Worm (Caenorhabditis elegans) whole organism, young adult: ENCODE data around the gene act-5.
A peak's percentile ranks its signal among the peaks of the same experiment; 100 is the strongest.

Experiments
- B0035.1 ChIP-seq: sonication (generic microtip); optimal IDR thresholded peaks from 2 replicates; lab custom pipeline; 2016; ENCODE audit warnings: missing genetic modification characterization, mild to moderate bottlenecking, missing compliant biosample characterization, missing genotype, missing genetic modification reagents
- C06A6.2 ChIP-seq: fragments of 200-800 bp; sonication (Bioruptor generic); conservative IDR thresholded peaks from 2 replicates; pipeline ENCODE4 v1.3.6; 2022; ENCODE audit warnings: missing genetic modification characterization, missing compliant biosample characterization
- F10E7.11 ChIP-seq: sonication (generic microtip); optimal IDR thresholded peaks from 2 replicates; lab custom pipeline; 2017; ENCODE audit warnings: mild to moderate bottlenecking, missing genetic modification characterization, moderate library complexity, missing compliant biosample characterization
- F33H1.4 ChIP-seq: fragments of 200-800 bp; sonication (Bioruptor generic); IDR thresholded peaks from 2 replicates; pipeline ENCODE4 v1.3.6; 2022; ENCODE audit warnings: missing genetic modification reagents, missing genetic modification characterization, missing compliant biosample characterization
- F39B2.1 ChIP-seq: fragments of 200-800 bp; sonication (Bioruptor generic); IDR thresholded peaks from 2 replicates; pipeline ENCODE4 v1.3.6; 2022; ENCODE audit warnings: missing genetic modification reagents, missing genetic modification characterization, missing compliant biosample characterization
- F52B5.7 ChIP-seq: sonication (generic microtip); optimal IDR thresholded peaks from 2 replicates; lab custom pipeline; 2016; ENCODE audit warnings: mild to moderate bottlenecking, missing genetic modification characterization, missing compliant biosample characterization
- F55B11.4 ChIP-seq: sonication (generic microtip); optimal IDR thresholded peaks from 2 replicates; lab custom pipeline; 2016; ENCODE audit warnings: missing compliant biosample characterization, missing genetic modification characterization, borderline replicate concordance; ENCODE audit not compliant: insufficient read depth
- F57A8.1 ChIP-seq: fragments of 200-800 bp; sonication (Bioruptor generic); optimal IDR thresholded peaks from 2 replicates; lab custom pipeline; 2018; ENCODE audit warnings: mild to moderate bottlenecking, missing genetic modification characterization, moderate library complexity, missing compliant biosample characterization
- K11D2.4 ChIP-seq: fragments of 200-800 bp; sonication (Bioruptor generic); IDR thresholded peaks from 2 replicates; pipeline ENCODE4 v1.3.6; 2022; ENCODE audit warnings: missing genetic modification reagents, missing genetic modification characterization, missing compliant biosample characterization
- Y56A3A.18 ChIP-seq: fragments of 200-800 bp; sonication (Bioruptor generic); IDR thresholded peaks from 2 replicates; pipeline ENCODE4 v1.3.6; 2022; ENCODE audit warnings: missing genetic modification reagents, missing genetic modification characterization, missing compliant biosample characterization
- Y67H2A.10 ChIP-seq: fragments of 200-800 bp; sonication (Bioruptor generic); conservative IDR thresholded peaks from 2 replicates; pipeline ENCODE4 v1.3.6; 2022; ENCODE audit warnings: missing genetic modification reagents, missing genetic modification characterization, missing compliant biosample characterization
- ZK185.1 ChIP-seq: sonication (generic microtip); optimal IDR thresholded peaks from 2 replicates; lab custom pipeline; 2016; ENCODE audit warnings: mild to moderate bottlenecking, missing genetic modification characterization, missing compliant biosample characterization; ENCODE audit not compliant: poor library complexity, severe bottlenecking
- aptf-3 ChIP-seq: fragments of 200-800 bp; sonication (Bioruptor generic); IDR thresholded peaks from 2 replicates; pipeline ENCODE4 v1.3.6; 2022; ENCODE audit warnings: missing genetic modification characterization, missing compliant biosample characterization
- atf-7 ChIP-seq: sonication (generic microtip); optimal IDR thresholded peaks from 2 replicates; lab custom pipeline; 2017; ENCODE audit warnings: mild to moderate bottlenecking, missing genetic modification characterization, missing compliant biosample characterization
- athp-1 ChIP-seq: sonication (generic microtip); optimal IDR thresholded peaks from 2 replicates; lab custom pipeline; 2017; ENCODE audit warnings: mild to moderate bottlenecking, missing genetic modification characterization, missing compliant biosample characterization
- cebp-2 ChIP-seq: fragments of 200-800 bp; sonication (Bioruptor generic); IDR thresholded peaks from 2 replicates; pipeline ENCODE4 v1.3.6; 2022; ENCODE audit warnings: missing genetic modification characterization, missing compliant biosample characterization
- ceh-100 ChIP-seq: fragments of 200-800 bp; sonication (Bioruptor generic); IDR thresholded peaks from 2 replicates; pipeline ENCODE4 v1.3.6; 2022; ENCODE audit warnings: missing genetic modification reagents, missing genetic modification characterization, missing compliant biosample characterization
- dox-1 ChIP-seq: fragments of 200-800 bp; sonication (Bioruptor generic); IDR thresholded peaks from 2 replicates; pipeline ENCODE4 v1.3.6; 2022; ENCODE audit warnings: missing genetic modification reagents, missing genetic modification characterization, missing compliant biosample characterization
- dpl-1 ChIP-seq: fragments of 150-350 bp; optimal IDR thresholded peaks from 2 replicates; lab custom pipeline; 2014; ENCODE audit warnings: missing biosample characterization, missing genetic modification reagents, missing genetic modification characterization
- egrh-3 ChIP-seq: fragments of 200-800 bp; sonication (Bioruptor generic); IDR thresholded peaks from 2 replicates; pipeline ENCODE4 v1.3.6; 2022; ENCODE audit warnings: missing genetic modification reagents, missing genetic modification characterization, missing compliant biosample characterization
- fkh-3 ChIP-seq: sonication (generic microtip); optimal IDR thresholded peaks from 2 replicates; lab custom pipeline; 2016; ENCODE audit warnings: mild to moderate bottlenecking, missing genetic modification characterization, missing compliant biosample characterization
- hlh-26 ChIP-seq: fragments of 200-800 bp; sonication (Bioruptor generic); conservative IDR thresholded peaks from 2 replicates; pipeline ENCODE4 v1.3.6; 2022; ENCODE audit warnings: missing genetic modification reagents, missing genetic modification characterization, missing compliant biosample characterization
- hmg-1.2 ChIP-seq: fragments of 200-800 bp; sonication (Bioruptor generic); IDR thresholded peaks from 2 replicates; pipeline ENCODE4 v1.3.6; 2022; ENCODE audit warnings: missing genetic modification reagents, missing genetic modification characterization, missing compliant biosample characterization
- hmg-20 ChIP-seq: fragments of 200-800 bp; sonication (Bioruptor generic); IDR thresholded peaks from 2 replicates; pipeline ENCODE4 v1.3.6; 2022; ENCODE audit warnings: missing genetic modification reagents, missing genetic modification characterization, missing compliant biosample characterization
- hsf-1 ChIP-seq: fragments of 200-800 bp; sonication (Bioruptor generic); IDR thresholded peaks from 2 replicates; pipeline ENCODE4 v1.3.6; 2022; ENCODE audit warnings: missing genetic modification reagents, missing genetic modification characterization, missing compliant biosample characterization
- lag-1 ChIP-seq: fragments of 200-800 bp; sonication (Bioruptor generic); IDR thresholded peaks from 2 replicates; pipeline ENCODE4 v1.3.6; 2022; ENCODE audit warnings: missing genetic modification reagents, missing genetic modification characterization, missing compliant biosample characterization
- let-526 ChIP-seq: fragments of 200-800 bp; sonication (Bioruptor generic); IDR thresholded peaks from 2 replicates; pipeline ENCODE4 v1.3.6; 2022; ENCODE audit warnings: missing genetic modification reagents, missing genetic modification characterization, missing compliant biosample characterization
- let-607 ChIP-seq, 2 experiments: fragments of 200-800 bp in 1 of 2; sonication (Bioruptor generic) in 1 of 2; sonication (generic microtip) in 1 of 2; optimal IDR thresholded peaks; 2 replicates each; lab custom pipeline; 2016 to 2018; ENCODE audit warnings: mild to moderate bottlenecking in 2 of 2, missing compliant biosample characterization in 2 of 2, missing genetic modification characterization in 2 of 2, moderate library complexity in 2 of 2, missing genotype in 1 of 2
- lsy-27 ChIP-seq: sonication (generic microtip); optimal IDR thresholded peaks from 2 replicates; lab custom pipeline; 2017; ENCODE audit warnings: missing genetic modification characterization, mild to moderate bottlenecking, missing compliant biosample characterization, antibody characterized with exemption, missing genotype, borderline replicate concordance; ENCODE audit not compliant: insufficient read depth
- madf-3 ChIP-seq: fragments of 200-800 bp; sonication (Bioruptor generic); IDR thresholded peaks from 2 replicates; pipeline ENCODE4 v1.3.6; 2022; ENCODE audit warnings: missing genetic modification reagents, missing genetic modification characterization, missing compliant biosample characterization
- madf-8 ChIP-seq: fragments of 200-800 bp; sonication (Bioruptor generic); conservative IDR thresholded peaks from 2 replicates; pipeline ENCODE4 v1.3.6; 2022; ENCODE audit warnings: missing genetic modification reagents, missing genetic modification characterization, missing compliant biosample characterization
- mxl-1 ChIP-seq: sonication (generic microtip); optimal IDR thresholded peaks from 2 replicates; lab custom pipeline; 2016; ENCODE audit warnings: missing genetic modification characterization, missing compliant biosample characterization
- nfya-2 ChIP-seq: fragments of 200-800 bp; sonication (Bioruptor generic); IDR thresholded peaks from 2 replicates; pipeline ENCODE4 v1.3.6; 2022; ENCODE audit warnings: missing genetic modification reagents, missing genetic modification characterization, missing compliant biosample characterization
- nfyb-1 ChIP-seq: fragments of 200-800 bp; sonication (Bioruptor generic); IDR thresholded peaks from 2 replicates; pipeline ENCODE4 v1.3.6; 2022; ENCODE audit warnings: missing genetic modification reagents, missing genetic modification characterization, missing compliant biosample characterization
- nhr-179 ChIP-seq: sonication (generic microtip); optimal IDR thresholded peaks from 2 replicates; lab custom pipeline; 2016; ENCODE audit warnings: mild to moderate bottlenecking, missing genetic modification characterization, missing compliant biosample characterization
- nhr-27 ChIP-seq: fragments of 200-800 bp; sonication (Bioruptor generic); optimal IDR thresholded peaks from 2 replicates; lab custom pipeline; 2018; ENCODE audit warnings: mild to moderate bottlenecking, missing genetic modification characterization, moderate library complexity, missing compliant biosample characterization
- nhr-90 ChIP-seq: sonication (generic microtip); optimal IDR thresholded peaks from 2 replicates; lab custom pipeline; 2016; ENCODE audit warnings: missing genotype, mild to moderate bottlenecking, missing genetic modification characterization, missing compliant biosample characterization
- pbrm-1 ChIP-seq: fragments of 200-800 bp; sonication (Bioruptor generic); IDR thresholded peaks from 2 replicates; pipeline ENCODE4 v1.3.6; 2022; ENCODE audit warnings: missing genetic modification reagents, missing genetic modification characterization, missing compliant biosample characterization
- pha-4 ChIP-seq: fragments of 150-350 bp; sonication (generic microtip); optimal IDR thresholded peaks from 2 replicates; lab custom pipeline; 2014; ENCODE audit warnings: missing biosample characterization, missing genetic modification reagents, missing genetic modification characterization
- rcor-1 ChIP-seq: fragments of 200-800 bp; sonication (Bioruptor generic); IDR thresholded peaks from 2 replicates; pipeline ENCODE4 v1.3.6; 2022; ENCODE audit warnings: missing genetic modification reagents, missing genetic modification characterization, missing compliant biosample characterization
- sdz-38 ChIP-seq: sonication (generic microtip); optimal IDR thresholded peaks from 2 replicates; lab custom pipeline; 2016; ENCODE audit warnings: missing genotype, missing genetic modification characterization, missing compliant biosample characterization
- snpc-1.3 ChIP-seq: sonication (generic microtip); optimal IDR thresholded peaks from 2 replicates; lab custom pipeline; 2017; ENCODE audit warnings: missing genetic modification characterization, mild to moderate bottlenecking, missing compliant biosample characterization, antibody characterized with exemption, moderate library complexity, missing genotype, missing genetic modification reagents; ENCODE audit not compliant: insufficient read depth
- snpc-3.4 ChIP-seq: sonication (generic microtip); optimal IDR thresholded peaks from 2 replicates; lab custom pipeline; 2017; ENCODE audit warnings: missing genetic modification characterization, mild to moderate bottlenecking, missing compliant biosample characterization, antibody characterized with exemption, moderate library complexity, missing genotype, missing genetic modification reagents
- unc-130 ChIP-seq: sonication (generic microtip); optimal IDR thresholded peaks from 2 replicates; lab custom pipeline; 2016; ENCODE audit warnings: missing genetic modification reagents, missing genetic modification characterization, missing compliant biosample characterization
- ztf-26 ChIP-seq: sonication (generic microtip); optimal IDR thresholded peaks from 2 replicates; lab custom pipeline; 2017; ENCODE audit warnings: missing genetic modification characterization, missing compliant biosample characterization
- ztf-28 ChIP-seq: fragments of 200-800 bp; sonication (Bioruptor generic); IDR thresholded peaks from 2 replicates; pipeline ENCODE4 v1.3.6; 2022; ENCODE audit warnings: missing genetic modification reagents, missing genetic modification characterization, missing compliant biosample characterization

act-5 gene

ce11 chrIII:13643534-13643933 is 37.7 kb upstream of the act-5 start, which contains the start of the genes drr-2 and set-16 (continued):
- TF ChIP-seq lsy-27 (peak; percentile 82), hmg-20 (peak; percentile 90), B0035.1 (tag; lab: Kevin White, UChicago) (peak; percentile 91), cebp-2 (GFP tag; lab: Robert Waterston, UW) (peak; percentile 92; the same call in 1 of the 2 replicates), pha-4 (tag; lab: Kevin White, UChicago) (peak; percentile 98), snpc-3.4 (tag; lab: Kevin White, UChicago) (peak; percentile 94), unc-130 (GFP tag; lab: Kevin White, UChicago) (peak; percentile 96), ceh-100 (GFP tag; lab: Robert Waterston, UW) (peak; percentile 90), dpl-1 (GFP tag; lab: Kevin White, UChicago) (peak; percentile 78), F39B2.1 (peak; percentile 79; the same call in 1 of the 2 replicates), egrh-3 (GFP tag; lab: Robert Waterston, UW) (peak; percentile 71), athp-1 (peak; percentile 100), nfyb-1 (peak; percentile 99), F33H1.4 (GFP tag; lab: Robert Waterston, UW) (peak; percentile 91), nfya-2 (GFP tag; lab: Robert Waterston, UW) (peak; percentile 91; the same call in 1 of the 2 replicates), F57A8.1 (GFP tag; lab: Kevin White, UChicago) (peak; percentile 46), snpc-1.3 (tag; lab: Kevin White, UChicago) (peak; percentile 94), atf-7 (tag; lab: Kevin White, UChicago) (peak; percentile 99), ZK185.1 (no peak), nhr-90 (tag; lab: Kevin White, UChicago) (peak; percentile 87), sdz-38 (no peak), rcor-1 (GFP tag; lab: Robert Waterston, UW) (peak; percentile 99), aptf-3 (GFP tag; lab: Robert Waterston, UW) (no peak), pbrm-1 (GFP tag; lab: Robert Waterston, UW) (peak; percentile 100), F52B5.7 (tag; lab: Kevin White, UChicago) (peak; percentile 81), nhr-27 (peak; percentile 68), K11D2.4 (GFP tag; lab: Robert Waterston, UW) (peak; percentile 98), fkh-3 (tag; lab: Kevin White, UChicago) (no peak), Y56A3A.18 (GFP tag; lab: Robert Waterston, UW) (peak; percentile 95), ztf-28 (GFP tag; lab: Robert Waterston, UW) (peak; percentile 87), hmg-1.2 (peak; percentile 100), mxl-1 (tag; lab: Kevin White, UChicago) (no peak), dox-1 (GFP tag; lab: Robert Waterston, UW) (peak; percentile 100), Y67H2A.10 (GFP tag; lab: Robert Waterston, UW) (peak; percentile 90), C06A6.2 (GFP tag; lab: Robert Waterston, UW) (peak; percentile 99), madf-3 (GFP tag; lab: Robert Waterston, UW) (peak; percentile 98), hsf-1 (GFP tag; lab: Robert Waterston, UW) (peak; percentile 95), madf-8 (peak; percentile 88), let-607 (tag; optimal IDR thresholded peaks at IDR 0.05; lab: Kevin White, UChicago) (peak; percentile 92 to 96), ztf-26 (tag; lab: Kevin White, UChicago) (peak; percentile 99), let-526 (GFP tag; lab: Robert Waterston, UW) (peak; percentile 97), hlh-26 (GFP tag; lab: Robert Waterston, UW) (no peak), lag-1 (GFP tag; lab: Robert Waterston, UW) (0 out of 2 replicates have a peak, but pooled peaks have one; percentile 76), nhr-179 (tag; lab: Kevin White, UChicago) (peak; percentile 65), F55B11.4 (tag; lab: Kevin White, UChicago) (no peak), F10E7.11 (tag; lab: Kevin White, UChicago) (peak; percentile 58)
- TF ChIP-seq, all 124 proteins: peak for 108
